Fruit fly (Drosophila melanogaster): Measurements from ENCODE around the gene NAAT1.

Gene NAAT1

DNA sequence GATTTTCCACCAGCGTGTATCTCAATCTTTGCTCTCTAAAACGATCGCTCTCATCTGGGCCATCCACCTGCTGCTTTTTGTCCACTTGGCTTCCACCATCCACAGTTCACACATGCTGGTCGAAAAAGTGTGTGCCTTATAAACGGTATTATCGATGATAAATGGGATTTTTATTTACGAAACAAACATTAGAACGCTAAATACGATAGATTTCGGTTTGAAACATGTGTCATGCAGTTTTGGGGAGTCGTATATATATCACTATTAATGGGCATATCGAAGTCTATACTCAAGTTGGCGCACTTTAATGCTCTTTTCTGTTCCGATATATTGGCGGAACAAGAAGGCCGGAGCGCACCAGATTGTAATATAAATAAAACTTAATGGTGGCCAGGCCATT is 53.6 kb downstream of the NAAT1 start (continued):
- TF ChIP-seq CG6689 (GFP tag; IDR thresholded peaks at IDR 0.05) (0 out of 2 replicates have a peak, but pooled peaks have one; percentile 21), CG2120 (GFP tag; optimal IDR thresholded peaks at IDR 0.05) (peak; percentile 43)

Measured in whole organism, embryonic.